Worm (Caenorhabditis elegans): Measurements from ENCODE around the gene col-10.

col-10 gene

DNA sequence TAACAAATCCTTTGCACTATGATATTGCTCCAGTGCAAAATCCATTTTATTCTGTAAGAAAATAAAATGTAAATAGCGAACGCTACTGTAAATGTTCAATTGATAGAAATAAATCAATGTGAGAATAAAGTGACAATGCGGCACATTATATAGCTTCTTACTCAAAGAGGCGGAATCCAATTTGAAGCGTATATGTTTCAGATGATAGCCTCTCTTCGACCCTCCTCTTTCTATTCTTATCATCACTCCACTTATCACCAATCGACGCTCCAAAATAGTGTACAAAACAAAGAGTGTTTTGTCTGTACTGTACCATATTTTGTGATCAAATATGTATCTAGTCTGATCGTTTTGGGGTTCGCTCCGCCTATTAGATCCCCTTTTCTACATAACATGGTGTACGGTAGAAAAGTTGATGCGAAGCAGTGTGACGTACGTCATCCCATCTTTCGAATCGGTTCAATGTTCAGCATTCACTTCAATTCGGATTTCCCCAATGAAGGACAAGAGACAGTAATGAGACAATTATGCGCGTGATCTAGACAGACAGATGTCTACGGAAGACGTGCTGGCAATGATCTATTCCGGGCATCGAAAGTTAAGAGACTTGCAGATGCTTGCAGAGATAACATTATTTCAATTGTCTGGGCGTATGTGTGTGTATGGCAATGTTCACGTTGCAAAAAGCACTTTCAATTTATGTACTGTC is 18.1 kb downstream of the col-10 start, which contains the start of gene spl-2 (continued):
- TF ChIP-seq dmd-8 (GFP tag; IDR thresholded peaks at IDR 0.05) (no peak), ztf-7 (tag; optimal IDR thresholded peaks at IDR 0.05) (no peak), lim-7 (GFP tag; IDR thresholded peaks at IDR 0.05) (no peak), php-3 (GFP tag; IDR thresholded peaks at IDR 0.05) (no peak), daf-19 (GFP tag; conservative IDR thresholded peaks at IDR 0.05) (no peak), mdt-29 (GFP tag; IDR thresholded peaks at IDR 0.05) (no peak), daf-12 (tag; optimal IDR thresholded peaks at IDR 0.05) (no peak), mxl-3 (GFP tag; optimal IDR thresholded peaks at IDR 0.05) (peak; percentile 56), tag-97 (GFP tag; IDR thresholded peaks at IDR 0.05) (no peak)

DNA sequence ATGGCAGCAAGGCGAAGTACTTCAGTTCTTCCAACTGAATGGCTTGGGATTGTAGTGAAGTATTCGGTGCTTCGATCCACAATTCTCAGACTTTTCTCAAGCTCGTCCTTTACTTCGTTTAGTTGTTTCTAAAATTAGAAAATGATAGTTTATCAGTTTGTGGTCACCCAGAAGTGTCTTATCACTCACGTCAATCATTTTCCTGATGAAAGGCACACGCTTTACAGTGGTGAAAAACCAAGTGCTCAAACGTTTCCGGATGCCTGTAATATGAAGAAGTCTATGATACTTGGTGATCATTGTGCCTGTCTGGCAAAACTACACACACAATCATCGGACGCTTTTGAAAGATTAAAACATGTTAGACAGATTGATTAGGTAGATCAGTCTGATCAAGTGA is 18.9 kb downstream of the col-10 start:
- TF ChIP-seq nhr-42 (GFP tag; IDR thresholded peaks at IDR 0.05) (no peak), lin-38 (GFP tag; IDR thresholded peaks at IDR 0.05) (no peak), ctbp-1 (GFP tag; IDR thresholded peaks at IDR 0.05) (no peak), php-3 (GFP tag; IDR thresholded peaks at IDR 0.05) (no peak), nhr-25 (tag; optimal IDR thresholded peaks at IDR 0.05; ENCODE audit: borderline replicate concordance, insufficient read depth) (no peak), daf-8 (GFP tag; IDR thresholded peaks at IDR 0.05) (no peak), F10B5.3 (tag; optimal IDR thresholded peaks at IDR 0.05) (no peak), lin-29 (GFP tag; IDR thresholded peaks at IDR 0.05) (no peak), nhr-48 (tag; optimal IDR thresholded peaks at IDR 0.05) (no peak), dmd-6 (GFP tag; IDR thresholded peaks at IDR 0.05) (peak; percentile 75), mxl-3 (GFP tag; optimal IDR thresholded peaks at IDR 0.05) (no peak), egl-43 (GFP tag; IDR thresholded peaks at IDR 0.05) (no peak), dmd-8 (GFP tag; IDR thresholded peaks at IDR 0.05) (no peak), ceh-82 (tag; optimal IDR thresholded peaks at IDR 0.05) (no peak), fos-1 (tag; optimal IDR thresholded peaks at IDR 0.05) (no peak), mes-2 (tag; optimal IDR thresholded peaks at IDR 0.05; ENCODE audit: poor library complexity, severe bottlenecking) (no peak), madf-5 (GFP tag; IDR thresholded peaks at IDR 0.05) (no peak), F44E2.7 (GFP tag; IDR thresholded peaks at IDR 0.05) (no peak), nhr-237 (tag; optimal IDR thresholded peaks at IDR 0.05) (no peak), lin-15B (tag; optimal IDR thresholded peaks at IDR 0.05) (no peak), T20F7.1 (GFP tag; optimal IDR thresholded peaks at IDR 0.05) (no peak), ces-1 (GFP tag; optimal IDR thresholded peaks at IDR 0.05) (no peak), pha-4 (GFP tag; IDR thresholded peaks at IDR 0.05) (no peak), pha-4 (tag; optimal IDR thresholded peaks at IDR 0.05) (no peak), spr-3 (GFP tag; optimal IDR thresholded peaks at IDR 0.05) (no peak), hlh-11 (tag; optimal IDR thresholded peaks at IDR 0.05) (peak; percentile 38), skn-1 (tag; optimal IDR thresholded peaks at IDR 0.05) (no peak), ceh-28 (tag; optimal IDR thresholded peaks at IDR 0.05) (no peak), unc-39 (tag; optimal IDR thresholded peaks at IDR 0.05) (no peak), nhr-76 (tag; optimal IDR thresholded peaks at IDR 0.05) (no peak), ceh-32 (tag; optimal IDR thresholded peaks at IDR 0.05; ENCODE audit: poor library complexity) (no peak), Y5F2A.4 (GFP tag; optimal IDR thresholded peaks at IDR 0.05) (no peak), pqm-1 (tag; optimal IDR thresholded peaks at IDR 0.05) (peak; percentile 23), nhr-28 (tag; optimal IDR thresholded peaks at IDR 0.05) (peak; percentile 3), tra-1 (GFP tag; IDR thresholded peaks at IDR 0.05) (0 out of 2 replicates have a peak, but pooled peaks have one; percentile 17), aly-2 (tag; optimal IDR thresholded peaks at IDR 0.05) (no peak)
